Fruit fly (Drosophila melanogaster) whole organism, embryonic: ENCODE results near the gene Pif1B.

Experiments
- CG10979 ChIP-seq: fragments of 200-800 bp; sonication (Bioruptor generic); optimal IDR thresholded peaks from 2 replicates; lab custom pipeline; 2018; ENCODE audit warnings: missing biosample characterization, mild to moderate bottlenecking, missing genetic modification characterization, moderate library complexity
- CG11695 ChIP-seq: fragments of 200-800 bp; sonication (Bioruptor generic); IDR thresholded peaks from 3 replicates; pipeline ENCODE4 v1.3.6; 2022; ENCODE audit warnings: missing biosample characterization, missing genetic modification characterization
- CG13775 ChIP-seq: fragments of 200-800 bp; sonication (Bioruptor generic); optimal IDR thresholded peaks from 3 replicates; lab custom pipeline; 2017; ENCODE audit warnings: missing biosample characterization, mild to moderate bottlenecking, missing genetic modification characterization
- CG14710 ChIP-seq: fragments of 200-800 bp; sonication (Bioruptor generic); optimal IDR thresholded peaks from 3 replicates; lab custom pipeline; 2019; ENCODE audit warnings: missing biosample characterization, mild to moderate bottlenecking, missing genetic modification characterization, moderate library complexity
- CG17829 ChIP-seq: fragments of 200-800 bp; optimal IDR thresholded peaks from 2 replicates; lab custom pipeline; 2019; ENCODE audit warnings: missing biosample characterization, mild to moderate bottlenecking, missing genetic modification characterization, moderate library complexity
- CG18599 ChIP-seq: fragments of 200-800 bp; sonication (Bioruptor generic); optimal IDR thresholded peaks from 3 replicates; lab custom pipeline; 2017; ENCODE audit warnings: missing biosample characterization, missing genetic modification characterization, mild to moderate bottlenecking, moderate library complexity, missing genetic modification reagents
- CG2129 ChIP-seq: fragments of 200-800 bp; sonication (Bioruptor generic); IDR thresholded peaks from 2 replicates; pipeline ENCODE4 v1.3.6; 2022; ENCODE audit warnings: missing biosample characterization, missing genetic modification characterization; ENCODE audit not compliant: partially characterized antibody
- CG2199 ChIP-seq: fragments of 200-800 bp; sonication (Bioruptor generic); IDR thresholded peaks from 3 replicates; pipeline ENCODE4 v1.3.6; 2022; ENCODE audit warnings: missing biosample characterization, missing genetic modification characterization
- CG2202 ChIP-seq: fragments of 200-800 bp; sonication (Bioruptor generic); optimal IDR thresholded peaks from 2 replicates; lab custom pipeline; 2018; ENCODE audit warnings: missing biosample characterization, mild to moderate bottlenecking, missing genetic modification characterization
- CG2712 ChIP-seq: fragments of 200-800 bp; optimal IDR thresholded peaks from 3 replicates; lab custom pipeline; 2019; ENCODE audit warnings: missing biosample characterization, mild to moderate bottlenecking, missing genetic modification characterization, moderate library complexity
- CG31441 ChIP-seq: fragments of 200-800 bp; sonication (Bioruptor generic); IDR thresholded peaks from 2 replicates; pipeline ENCODE4 v1.3.6; 2022; ENCODE audit warnings: missing biosample characterization, missing genetic modification characterization
- CG7963 ChIP-seq: fragments of 200-800 bp; sonication (Bioruptor generic); IDR thresholded peaks from 3 replicates; pipeline ENCODE4 v1.3.6; 2022; ENCODE audit warnings: missing biosample characterization, missing genetic modification characterization; ENCODE audit not compliant: partially characterized antibody
- Dip2 ChIP-seq: fragments of 200-800 bp; sonication (Bioruptor generic); IDR thresholded peaks from 2 replicates; pipeline ENCODE4 v1.3.6; 2022; ENCODE audit warnings: missing biosample characterization, missing genetic modification characterization
- Eip74EF ChIP-seq, 2 experiments: fragments of 200-800 bp in 1 of 2; fragments of >200 bp in 1 of 2; sonication (Bioruptor generic) in 1 of 2; optimal IDR thresholded peaks; 2 replicates each; lab custom pipeline; 2017 to 2019; ENCODE audit warnings: missing biosample characterization in 2 of 2, missing genetic modification characterization in 2 of 2, mild to moderate bottlenecking in 1 of 2, moderate library complexity in 1 of 2
- Fer1 ChIP-seq: fragments of 200-800 bp; sonication (Bioruptor generic); optimal IDR thresholded peaks from 2 replicates; lab custom pipeline; 2017; ENCODE audit warnings: missing biosample characterization, mild to moderate bottlenecking, missing genetic modification characterization
- HHEX ChIP-seq: fragments of 200-800 bp; sonication (Bioruptor generic); optimal IDR thresholded peaks from 3 replicates; lab custom pipeline; 2017; ENCODE audit warnings: missing biosample characterization, mild to moderate bottlenecking, missing genetic modification characterization, missing genetic modification reagents
- PHDP ChIP-seq: fragments of 200-800 bp; sonication (Bioruptor generic); optimal IDR thresholded peaks from 3 replicates; lab custom pipeline; 2018; ENCODE audit warnings: missing biosample characterization, mild to moderate bottlenecking, missing genetic modification characterization, moderate library complexity
- Pdp1 ChIP-seq, 2 experiments: fragments of 200-800 bp; sonication (Bioruptor generic); optimal IDR thresholded peaks; 3 replicates each; lab custom pipeline; 2016; ENCODE audit warnings: missing biosample characterization in 2 of 2, missing genetic modification characterization in 2 of 2, mild to moderate bottlenecking in 1 of 2, moderate library complexity in 1 of 2
- Ptx1 ChIP-seq: fragments of 200-800 bp; sonication (Bioruptor generic); IDR thresholded peaks from 2 replicates; pipeline ENCODE4 v1.3.6; 2022; ENCODE audit warnings: missing biosample characterization, missing genetic modification characterization
- Side ChIP-seq: fragments of 200-800 bp; sonication (Bioruptor generic); optimal IDR thresholded peaks from 2 replicates; lab custom pipeline; 2016; ENCODE audit warnings: missing biosample characterization, missing genetic modification characterization
- Sry-β ChIP-seq: fragments of 200-800 bp; sonication (Bioruptor generic); optimal IDR thresholded peaks from 2 replicates; lab custom pipeline; 2018; ENCODE audit warnings: missing biosample characterization, mild to moderate bottlenecking, missing genetic modification characterization, moderate library complexity
- Stat92E ChIP-seq, 3 experiments: fragments of >200 bp in 2 of 3; fragments of 200-800 bp in 1 of 3; sonication (Bioruptor generic) in 1 of 3; optimal IDR thresholded peaks; 2 replicates each; lab custom pipeline; 2017 to 2019; ENCODE audit warnings: missing biosample characterization in 3 of 3, missing genetic modification characterization in 3 of 3, mild to moderate bottlenecking in 1 of 3, moderate library complexity in 1 of 3
- TFAM ChIP-seq: fragments of 200-800 bp; sonication (Bioruptor generic); optimal IDR thresholded peaks from 2 replicates; lab custom pipeline; 2017; ENCODE audit warnings: missing biosample characterization, missing genetic modification characterization, inconsistent platforms
- Tbp ChIP-seq: fragments of >200 bp; optimal IDR thresholded peaks from 2 replicates; lab custom pipeline; 2018; ENCODE audit warnings: missing biosample characterization, missing genetic modification characterization
- abd-A ChIP-seq: fragments of 200-800 bp; sonication (Bioruptor generic); optimal IDR thresholded peaks from 3 replicates; lab custom pipeline; 2019; ENCODE audit warnings: missing biosample characterization, mild to moderate bottlenecking, missing genetic modification characterization, moderate library complexity
- bigmax ChIP-seq: fragments of 200-800 bp; sonication (Bioruptor generic); optimal IDR thresholded peaks from 2 replicates; lab custom pipeline; 2018; ENCODE audit warnings: missing biosample characterization, mild to moderate bottlenecking, missing genetic modification characterization
- cg ChIP-seq: fragments of 200-800 bp; sonication (Bioruptor generic); optimal IDR thresholded peaks from 3 replicates; lab custom pipeline; 2019; ENCODE audit warnings: missing biosample characterization, mild to moderate bottlenecking, missing genetic modification characterization, moderate library complexity
- chinmo ChIP-seq: fragments of 200-800 bp; sonication (Bioruptor generic); IDR thresholded peaks from 4 replicates; pipeline ENCODE4 v1.3.6; 2022; ENCODE audit warnings: missing biosample characterization, missing genetic modification characterization; ENCODE audit not compliant: partially characterized antibody
- fu2 ChIP-seq: fragments of 200-800 bp; sonication (Bioruptor generic); optimal IDR thresholded peaks from 2 replicates; lab custom pipeline; 2016; ENCODE audit warnings: missing biosample characterization, missing genetic modification characterization
- kah ChIP-seq: fragments of 200-800 bp; sonication (Bioruptor generic); optimal IDR thresholded peaks from 2 replicates; lab custom pipeline; 2018; ENCODE audit warnings: missing biosample characterization, mild to moderate bottlenecking, missing genetic modification characterization
- nom ChIP-seq: fragments of 200-800 bp; sonication (Bioruptor generic); optimal IDR thresholded peaks from 2 replicates; lab custom pipeline; 2017; ENCODE audit warnings: missing biosample characterization, missing genetic modification characterization, mild to moderate bottlenecking, moderate library complexity, missing genetic modification reagents
- pros ChIP-seq: fragments of 200-800 bp; sonication (Bioruptor generic); optimal IDR thresholded peaks from 3 replicates; lab custom pipeline; 2019; ENCODE audit warnings: missing biosample characterization, mild to moderate bottlenecking, missing genetic modification characterization, moderate library complexity
- row ChIP-seq: fragments of 200-800 bp; sonication (Bioruptor generic); IDR thresholded peaks from 3 replicates; pipeline ENCODE4 v1.3.6; 2022; ENCODE audit warnings: missing biosample characterization, missing genetic modification characterization
- sd ChIP-seq: fragments of 200-800 bp; sonication (Bioruptor generic); optimal IDR thresholded peaks from 3 replicates; lab custom pipeline; 2018; ENCODE audit warnings: missing biosample characterization, mild to moderate bottlenecking, missing genetic modification characterization, moderate library complexity
- slou ChIP-seq: fragments of 200-800 bp; sonication (Bioruptor generic); optimal IDR thresholded peaks from 3 replicates; lab custom pipeline; 2016; ENCODE audit warnings: missing biosample characterization, missing genetic modification characterization
- sob ChIP-seq: fragments of 200-800 bp; sonication (Bioruptor generic); IDR thresholded peaks from 2 replicates; pipeline ENCODE4 v1.3.6; 2022; ENCODE audit warnings: missing biosample characterization, missing genetic modification characterization
- sqz ChIP-seq: fragments of 200-800 bp; sonication (Bioruptor generic); optimal IDR thresholded peaks from 3 replicates; lab custom pipeline; 2018; ENCODE audit warnings: missing biosample characterization, mild to moderate bottlenecking, missing genetic modification characterization
- tap ChIP-seq: fragments of 200-800 bp; optimal IDR thresholded peaks from 3 replicates; lab custom pipeline; 2019; ENCODE audit warnings: missing biosample characterization, mild to moderate bottlenecking, missing genetic modification characterization, moderate library complexity
- tio ChIP-seq: fragments of 200-800 bp; sonication (Bioruptor generic); optimal IDR thresholded peaks from 2 replicates; lab custom pipeline; 2017; ENCODE audit warnings: missing biosample characterization, missing genetic modification characterization, inconsistent platforms
- trem ChIP-seq: fragments of 200-800 bp; optimal IDR thresholded peaks from 3 replicates; lab custom pipeline; 2019; ENCODE audit warnings: missing biosample characterization, mild to moderate bottlenecking, missing genetic modification characterization, moderate library complexity
- unc-4 ChIP-seq: fragments of 200-800 bp; sonication (Bioruptor generic); IDR thresholded peaks from 2 replicates; pipeline ENCODE4 v1.3.6; 2022; ENCODE audit warnings: missing biosample characterization, missing genetic modification characterization; ENCODE audit not compliant: partially characterized antibody

The Pif1B gene

dm6 chr3R:8741248-8741647, 59.7 kb downstream of the Pif1B start (continued):
- TF ChIP-seq sqz, result no peak
- TF ChIP-seq CG2202 (tag; lab: Kevin White, UChicago), result no peak
- peak; percentile 66 for TF ChIP-seq sd (tag; lab: Kevin White, UChicago)
- 0 out of 4 replicates have a peak, but pooled peaks have one; percentile 32 for TF ChIP-seq chinmo (GFP tag; lab: Robert Waterston, UW)
- TF ChIP-seq Pdp1 (GFP tag; optimal IDR thresholded peaks at IDR 0.05; lab: Kevin White, UChicago), result peak in 1 of 2 experiments; percentile 79

- no peak for TF ChIP-seq HHEX (GFP tag; lab: Kevin White, UChicago)
- 0 out of 4 replicates have a peak, but pooled peaks have one; percentile 10 for TF ChIP-seq chinmo (GFP tag; lab: Robert Waterston, UW)
- no peak for TF ChIP-seq sob (GFP tag; lab: Robert Waterston, UW)
- peak; percentile 37 for TF ChIP-seq sd (tag; lab: Kevin White, UChicago)
- TF ChIP-seq Ptx1 (GFP tag; lab: Robert Waterston, UW), result no peak
- no peak for TF ChIP-seq kah (GFP tag; lab: Kevin White, UChicago)
- no peak for TF ChIP-seq CG13775 (GFP tag; lab: Kevin White, UChicago)
- no peak for TF ChIP-seq unc-4 (GFP tag; lab: Robert Waterston, UW)
- peak; percentile 96 for TF ChIP-seq CG17829 (tag; lab: Kevin White, UChicago)
- no peak for TF ChIP-seq CG14710 (tag; lab: Kevin White, UChicago)
- TF ChIP-seq, all 482 proteins: peak for 3
These were observed 60.9 kb downstream of the Pif1B start for dm6 chr3R:8740118-8740517.

dm6 chr3R:8739161-8739783, 61.7 kb downstream of the Pif1B start:
- TF ChIP-seq CG14710 (tag; lab: Kevin White, UChicago) (no peak), CG2199 (GFP tag; lab: Robert Waterston, UW) (peak; percentile 92; the same call in 2 of the 3 replicates), Side (GFP tag; lab: Kevin White, UChicago) (no peak), CG10979 (tag; lab: Kevin White, UChicago) (peak; percentile 7), Sry-β (GFP tag; lab: Kevin White, UChicago) (peak; percentile 82), CG7963 (GFP tag; lab: Robert Waterston, UW) (0 out of 3 replicates have a peak, but pooled peaks have one; percentile 18), row (GFP tag; lab: Robert Waterston, UW) (peak; percentile 14; the same call in 1 of the 3 replicates), CG2712 (tag; lab: Kevin White, UChicago) (peak; percentile 4), pros (GFP tag; lab: Kevin White, UChicago) (peak; percentile 10), TFAM (GFP tag; lab: Kevin White, UChicago) (no peak), tap (peak; percentile 27), Fer1 (GFP tag; lab: Kevin White, UChicago) (peak; percentile 18), CG18599 (GFP tag; lab: Kevin White, UChicago) (peak; percentile 9), Stat92E (GFP tag; optimal IDR thresholded peaks at IDR 0.05; lab: Kevin White, UChicago) (peak in 1 of 3 experiments; percentile 27), nom (GFP tag; lab: Kevin White, UChicago) (peak; percentile 36), trem (tag; lab: Kevin White, UChicago) (peak; percentile 15)
- TF ChIP-seq, all 482 proteins: peak for 13

- TF ChIP-seq CG2129 (no peak), slou (GFP tag; lab: Kevin White, UChicago) (peak; percentile 41), Tbp (GFP tag; lab: Kevin White, UChicago) (no peak), cg (GFP tag; lab: Kevin White, UChicago) (no peak), Dip2 (no peak), tio (GFP tag; lab: Kevin White, UChicago) (peak; percentile 84), CG11695 (peak; percentile 70; the same call in 2 of the 3 replicates), Eip74EF (GFP tag; optimal IDR thresholded peaks at IDR 0.05; lab: Kevin White, UChicago) (no peak), fu2 (GFP tag; lab: Kevin White, UChicago) (peak; percentile 45), CG31441 (GFP tag; lab: Robert Waterston, UW) (no peak; the same call in 1 of the 2 replicates), abd-A (tag; lab: Kevin White, UChicago) (no peak), bigmax (GFP tag; lab: Kevin White, UChicago) (no peak), PHDP (tag; lab: Kevin White, UChicago) (peak; percentile 91)
These were observed 69.2 kb downstream of the Pif1B start, which contains the start of the genes M1BP and CG8202 for dm6 chr3R:8731597-8732263. Gene M1BP (minus strand): TSS chr3R:8731698. Gene CG8202 (plus strand): TSS chr3R:8732091.
